Worm (Caenorhabditis elegans): ENCODE results near the gene C50F7.5.

DNA sequence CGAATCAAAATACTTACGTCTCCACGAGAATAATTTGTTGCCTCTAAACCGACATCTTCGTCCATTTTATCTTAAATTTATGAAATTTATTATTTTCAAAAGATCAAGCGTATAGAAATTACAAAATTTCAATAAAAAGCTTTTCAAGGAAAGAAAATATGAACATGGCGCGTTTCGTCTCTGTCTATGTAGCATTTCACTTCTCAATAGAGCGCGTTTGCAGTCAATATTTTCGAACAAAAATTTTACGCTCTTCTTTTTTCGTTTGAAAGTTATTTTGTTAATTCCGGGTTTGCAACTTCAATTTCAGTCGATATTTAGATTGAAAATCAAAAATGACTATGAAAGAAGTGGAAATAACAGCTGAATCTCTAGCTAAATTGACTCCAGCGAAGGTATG, 47.7 kb downstream of the C50F7.5 start, which contains the start of the genes hcf-1 and swd-2.2:
- no peak for TF ChIP-seq madf-2 (tag; optimal IDR thresholded peaks at IDR 0.05)
- no peak for TF ChIP-seq tbx-2 (tag; optimal IDR thresholded peaks at IDR 0.05)
- peak; percentile 18 for TF ChIP-seq nfya-1 (tag; optimal IDR thresholded peaks at IDR 0.05)
- TF ChIP-seq syd-9 (tag; optimal IDR thresholded peaks at IDR 0.05): no peak
